Worm (Caenorhabditis elegans) whole organism, late embryonic: Measurements from ENCODE around the gene hlh-25.

Source experiments
- C08G9.2 ChIP-seq: sonication (generic microtip); optimal IDR thresholded peaks from 2 replicates; lab custom pipeline; 2016; ENCODE audit warnings: mild to moderate bottlenecking, missing genetic modification characterization, moderate library complexity, missing compliant biosample characterization
- C38D4.7 ChIP-seq: fragments of 200-800 bp; sonication (Bioruptor generic); optimal IDR thresholded peaks from 2 replicates; lab custom pipeline; 2018; ENCODE audit warnings: mild to moderate bottlenecking, missing genetic modification characterization, moderate library complexity, missing compliant biosample characterization
- F13H6.1 ChIP-seq: sonication (generic microtip); optimal IDR thresholded peaks from 2 replicates; lab custom pipeline; 2016; ENCODE audit warnings: missing genetic modification characterization, missing compliant biosample characterization
- K02D7.2 ChIP-seq: sonication (generic microtip); optimal IDR thresholded peaks from 2 replicates; lab custom pipeline; 2017; ENCODE audit warnings: mild to moderate bottlenecking, missing genetic modification characterization, missing compliant biosample characterization
- T23F11.4 ChIP-seq: fragments of 200-800 bp; sonication (Bioruptor generic); optimal IDR thresholded peaks from 2 replicates; lab custom pipeline; 2018; ENCODE audit warnings: mild to moderate bottlenecking, missing genetic modification characterization, missing compliant biosample characterization
- Y22D7AL.16 ChIP-seq: sonication (generic microtip); optimal IDR thresholded peaks from 2 replicates; lab custom pipeline; 2016; ENCODE audit warnings: missing genetic modification characterization, missing compliant biosample characterization
- ahr-1 ChIP-seq: sonication (generic microtip); optimal IDR thresholded peaks from 2 replicates; lab custom pipeline; 2016; ENCODE audit warnings: missing genetic modification characterization, missing compliant biosample characterization
- ama-1 ChIP-seq: fragments of 150-350 bp; optimal IDR thresholded peaks from 2 replicates; lab custom pipeline; 2014
- ceh-14 ChIP-seq: sonication (generic microtip); optimal IDR thresholded peaks from 2 replicates; lab custom pipeline; 2016; ENCODE audit warnings: missing genotype, missing genetic modification characterization, missing compliant biosample characterization
- ceh-19 ChIP-seq: fragments of 200-800 bp; sonication (Bioruptor generic); optimal IDR thresholded peaks from 2 replicates; lab custom pipeline; 2018; ENCODE audit warnings: mild to moderate bottlenecking, missing genetic modification characterization, missing compliant biosample characterization
- ceh-2 ChIP-seq: sonication (generic microtip); optimal IDR thresholded peaks from 2 replicates; lab custom pipeline; 2016; ENCODE audit warnings: missing genotype, missing genetic modification characterization, missing compliant biosample characterization
- ceh-24 ChIP-seq: sonication (generic microtip); optimal IDR thresholded peaks from 2 replicates; lab custom pipeline; 2016; ENCODE audit warnings: mild to moderate bottlenecking, missing genetic modification characterization, missing compliant biosample characterization
- ceh-30 ChIP-seq: fragments of 150-350 bp; optimal IDR thresholded peaks from 2 replicates; lab custom pipeline; 2014; ENCODE audit warnings: missing biosample characterization, missing genetic modification characterization
- che-1 ChIP-seq: sonication (generic microtip); optimal IDR thresholded peaks from 2 replicates; lab custom pipeline; 2016; ENCODE audit warnings: mild to moderate bottlenecking, missing genetic modification characterization, missing compliant biosample characterization
- dmd-4 ChIP-seq: sonication (generic microtip); optimal IDR thresholded peaks from 2 replicates; lab custom pipeline; 2016; ENCODE audit warnings: borderline replicate concordance, missing genetic modification characterization, missing compliant biosample characterization
- dve-1 ChIP-seq: sonication (generic microtip); optimal IDR thresholded peaks from 2 replicates; lab custom pipeline; 2017; ENCODE audit warnings: antibody characterized with exemption, mild to moderate bottlenecking, missing genetic modification characterization, missing compliant biosample characterization
- elt-2 ChIP-seq: sonication (generic microtip); optimal IDR thresholded peaks from 2 replicates; lab custom pipeline; 2016; ENCODE audit warnings: missing genetic modification reagents, missing genetic modification characterization, missing compliant biosample characterization
- elt-4 ChIP-seq: sonication (generic microtip); optimal IDR thresholded peaks from 2 replicates; lab custom pipeline; 2016; ENCODE audit warnings: missing genetic modification characterization, missing compliant biosample characterization
- eyg-1 ChIP-seq: sonication (generic microtip); optimal IDR thresholded peaks from 2 replicates; lab custom pipeline; 2016; ENCODE audit warnings: missing genotype, missing genetic modification characterization, missing compliant biosample characterization
- fax-1 ChIP-seq: sonication (generic microtip); optimal IDR thresholded peaks from 2 replicates; lab custom pipeline; 2016; ENCODE audit warnings: missing genotype, missing genetic modification characterization, missing compliant biosample characterization
- fkh-10 ChIP-seq: fragments of 150-350 bp; optimal IDR thresholded peaks from 2 replicates; lab custom pipeline; 2014; ENCODE audit warnings: missing biosample characterization, missing genetic modification reagents, missing genetic modification characterization
- gmeb-2 ChIP-seq: sonication (generic microtip); optimal IDR thresholded peaks from 2 replicates; lab custom pipeline; 2016; ENCODE audit warnings: missing genetic modification characterization, inconsistent platforms, missing compliant biosample characterization
- hlh-13 ChIP-seq: fragments of 200-800 bp; sonication (Bioruptor generic); optimal IDR thresholded peaks from 2 replicates; lab custom pipeline; 2018; ENCODE audit warnings: mild to moderate bottlenecking, missing genetic modification characterization, missing compliant biosample characterization
- hlh-15 ChIP-seq: sonication (generic microtip); optimal IDR thresholded peaks from 2 replicates; lab custom pipeline; 2016; ENCODE audit warnings: missing genetic modification characterization, missing compliant biosample characterization
- hlh-30 ChIP-seq: sonication (generic microtip); optimal IDR thresholded peaks from 2 replicates; lab custom pipeline; 2017; ENCODE audit warnings: antibody characterized with exemption, missing genetic modification characterization, missing compliant biosample characterization; ENCODE audit not compliant: insufficient read depth
- hlh-6 ChIP-seq: sonication (generic microtip); optimal IDR thresholded peaks from 2 replicates; lab custom pipeline; 2016; ENCODE audit warnings: missing genotype, missing genetic modification characterization, missing compliant biosample characterization
- hlh-8 ChIP-seq: sonication (generic microtip); optimal IDR thresholded peaks from 2 replicates; lab custom pipeline; 2016; ENCODE audit warnings: missing genotype, missing genetic modification characterization, missing compliant biosample characterization
- lim-6 ChIP-seq: sonication (generic microtip); optimal IDR thresholded peaks from 2 replicates; lab custom pipeline; 2016; ENCODE audit warnings: missing genetic modification characterization, missing compliant biosample characterization
- lin-11 ChIP-seq: fragments of 200-800 bp; sonication (Bioruptor generic); optimal IDR thresholded peaks from 2 replicates; lab custom pipeline; 2018; ENCODE audit warnings: mild to moderate bottlenecking, missing genetic modification characterization, missing compliant biosample characterization
- madf-2 ChIP-seq: sonication (generic microtip); optimal IDR thresholded peaks from 2 replicates; lab custom pipeline; 2017; ENCODE audit warnings: missing genetic modification characterization, missing compliant biosample characterization
- mec-3 ChIP-seq: sonication (generic microtip); optimal IDR thresholded peaks from 2 replicates; lab custom pipeline; 2016; ENCODE audit warnings: borderline replicate concordance, missing genetic modification characterization, missing compliant biosample characterization
- nhr-11 ChIP-seq: fragments of 150-350 bp; optimal IDR thresholded peaks from 2 replicates; lab custom pipeline; 2014; ENCODE audit warnings: missing biosample characterization, missing genetic modification characterization
- npax-4 ChIP-seq: sonication (generic microtip); optimal IDR thresholded peaks from 2 replicates; lab custom pipeline; 2016; ENCODE audit warnings: missing genetic modification characterization, missing compliant biosample characterization
- odd-2 ChIP-seq: sonication (generic microtip); optimal IDR thresholded peaks from 2 replicates; lab custom pipeline; 2017; ENCODE audit warnings: antibody characterized with exemption, mild to moderate bottlenecking, missing genetic modification characterization, missing compliant biosample characterization
- pax-1 ChIP-seq: fragments of 150-350 bp; optimal IDR thresholded peaks from 2 replicates; lab custom pipeline; 2014; ENCODE audit warnings: missing biosample characterization, missing genetic modification characterization
- pha-2 ChIP-seq: sonication (generic microtip); optimal IDR thresholded peaks from 2 replicates; lab custom pipeline; 2017; ENCODE audit warnings: mild to moderate bottlenecking, missing genetic modification characterization, missing compliant biosample characterization
- pha-4 ChIP-seq: fragments of 150-350 bp; optimal IDR thresholded peaks from 2 replicates; lab custom pipeline; 2018; ENCODE audit warnings: missing biosample characterization, missing genetic modification reagents, missing genetic modification characterization
- pros-1 ChIP-seq: fragments of 150-350 bp; optimal IDR thresholded peaks from 2 replicates; lab custom pipeline; 2014; ENCODE audit warnings: missing biosample characterization, missing genetic modification reagents, missing genetic modification characterization
- sdc-2 ChIP-seq: sonication (generic microtip); optimal IDR thresholded peaks from 2 replicates; lab custom pipeline; 2016; ENCODE audit warnings: missing genotype, missing genetic modification characterization, missing compliant biosample characterization
- syd-9 ChIP-seq: sonication (generic microtip); optimal IDR thresholded peaks from 2 replicates; lab custom pipeline; 2016; ENCODE audit warnings: mild to moderate bottlenecking, missing genetic modification characterization, moderate library complexity, missing compliant biosample characterization
- ttx-3 ChIP-seq: sonication (generic microtip); optimal IDR thresholded peaks from 2 replicates; lab custom pipeline; 2016; ENCODE audit warnings: missing genetic modification reagents, missing genetic modification characterization, missing compliant biosample characterization
- unc-55 ChIP-seq: sonication (generic microtip); optimal IDR thresholded peaks from 2 replicates; lab custom pipeline; 2017; ENCODE audit warnings: missing biosample characterization, missing genetic modification reagents, missing genetic modification characterization
- unc-86 ChIP-seq: sonication (generic microtip); optimal IDR thresholded peaks from 2 replicates; lab custom pipeline; 2016; ENCODE audit warnings: missing genetic modification characterization, missing compliant biosample characterization
- zip-5 ChIP-seq: sonication (generic microtip); optimal IDR thresholded peaks from 2 replicates; lab custom pipeline; 2016; ENCODE audit warnings: missing genetic modification characterization, missing compliant biosample characterization

The hlh-25 gene

ce11 chrII:5543476-5544144, 8.6 kb downstream of the hlh-25 start (continued):
- TF ChIP-seq F13H6.1 (tag; lab: Kevin White, UChicago), result peak; percentile 44
- TF ChIP-seq npax-4 (tag; lab: Kevin White, UChicago), result peak; percentile 49
- TF ChIP-seq pros-1 (tag; lab: Kevin White, UChicago), result peak; percentile 97
- TF ChIP-seq hlh-8, result peak; percentile 72
- TF ChIP-seq fax-1 (tag; lab: Kevin White, UChicago), result peak; percentile 68
- TF ChIP-seq ceh-19 (GFP tag; lab: Kevin White, UChicago), result peak; percentile 89
- TF ChIP-seq ceh-2, result peak; percentile 70
- TF ChIP-seq hlh-13 (GFP tag; lab: Kevin White, UChicago), result peak; percentile 64
- TF ChIP-seq hlh-6, result peak; percentile 48
- TF ChIP-seq fkh-10 (GFP tag; lab: Kevin White, UChicago), result peak; percentile 84
- peak; percentile 3 for TF ChIP-seq hlh-30 (tag; lab: Kevin White, UChicago)
- peak; percentile 97 for TF ChIP-seq elt-2 (tag; lab: Kevin White, UChicago)
- no peak for TF ChIP-seq dmd-4 (tag; lab: Kevin White, UChicago)
- peak; percentile 51 for TF ChIP-seq eyg-1 (tag; lab: Kevin White, UChicago)
- TF ChIP-seq nhr-11, result peak; percentile 75
- TF ChIP-seq lim-6 (tag; lab: Kevin White, UChicago), result peak; percentile 76
- peak; percentile 48 for TF ChIP-seq unc-55
- no peak for TF ChIP-seq elt-4 (tag; lab: Kevin White, UChicago)
- peak; percentile 58 for TF ChIP-seq Y22D7AL.16 (tag; lab: Kevin White, UChicago)
- peak; percentile 31 for TF ChIP-seq zip-5
- TF ChIP-seq unc-86 (tag; lab: Kevin White, UChicago), result peak; percentile 71
- peak; percentile 80 for TF ChIP-seq pha-2 (tag; lab: Kevin White, UChicago)
- TF ChIP-seq odd-2, result no peak
- TF ChIP-seq T23F11.4, result peak; percentile 69
- peak; percentile 90 for TF ChIP-seq ceh-14
- peak; percentile 70 for TF ChIP-seq C38D4.7 (GFP tag; lab: Kevin White, UChicago)
- TF ChIP-seq mec-3 (tag; lab: Kevin White, UChicago), result no peak
- peak; percentile 23 for TF ChIP-seq ceh-24
- TF ChIP-seq madf-2 (tag; lab: Kevin White, UChicago), result peak; percentile 68
- TF ChIP-seq lin-11 (tag; lab: Kevin White, UChicago), result peak; percentile 68
- peak; percentile 59 for TF ChIP-seq pax-1 (tag; lab: Kevin White, UChicago)
- TF ChIP-seq gmeb-2 (tag; lab: Kevin White, UChicago), result peak; percentile 56
- TF ChIP-seq ceh-30 (tag; lab: Kevin White, UChicago), result peak; percentile 29
- TF ChIP-seq K02D7.2, result peak; percentile 71
- peak; percentile 59 for TF ChIP-seq che-1 (tag; lab: Kevin White, UChicago)
- TF ChIP-seq C08G9.2 (tag; lab: Kevin White, UChicago), result peak; percentile 49
- TF ChIP-seq ttx-3 (tag; lab: Kevin White, UChicago), result peak; percentile 66
- TF ChIP-seq sdc-2, result peak; percentile 36
- no peak for TF ChIP-seq pha-4
- peak; percentile 65 for TF ChIP-seq syd-9
- peak; percentile 99 for TF ChIP-seq ama-1
- TF ChIP-seq hlh-15 (tag; lab: Kevin White, UChicago), result peak; percentile 39
- TF ChIP-seq dve-1 (tag; lab: Kevin White, UChicago), result peak; percentile 93
- peak; percentile 3 for TF ChIP-seq ahr-1 (tag; lab: Kevin White, UChicago)
- TF ChIP-seq, all 69 proteins: peak for 61
